Fruit fly (Drosophila melanogaster) whole organism, embryonic: ENCODE data around the gene Acp76A.

ENCODE experiments used
- Abd-B ChIP-seq: fragments of 200-800 bp; sonication (Bioruptor generic); optimal IDR thresholded peaks from 2 replicates; lab custom pipeline; 2018; ENCODE audit warnings: missing biosample characterization, mild to moderate bottlenecking, missing genetic modification characterization, moderate library complexity
- Atf-2 ChIP-seq: fragments of 200-800 bp; sonication (Bioruptor generic); optimal IDR thresholded peaks from 2 replicates; lab custom pipeline; 2016; ENCODE audit warnings: missing biosample characterization, missing genetic modification characterization
- BEAF-32 ChIP-seq: fragments of 200-800 bp; sonication (Bioruptor generic); optimal IDR thresholded peaks from 3 replicates; lab custom pipeline; 2017; ENCODE audit warnings: missing biosample characterization, missing genetic modification characterization, mild to moderate bottlenecking, moderate library complexity, missing genetic modification reagents
- Bdp1 ChIP-seq: fragments of 200-800 bp; sonication (Bioruptor generic); optimal IDR thresholded peaks from 3 replicates; lab custom pipeline; 2016; ENCODE audit warnings: missing biosample characterization, missing genetic modification characterization
- Bgb ChIP-seq: fragments of 200-800 bp; sonication (Bioruptor generic); IDR thresholded peaks from 2 replicates; pipeline ENCODE4 v1.3.6; 2022; ENCODE audit warnings: missing biosample characterization, missing genetic modification characterization; ENCODE audit not compliant: partially characterized antibody
- CG13123 ChIP-seq: fragments of 200-800 bp; sonication (Bioruptor generic); optimal IDR thresholded peaks from 2 replicates; lab custom pipeline; 2016; ENCODE audit warnings: missing biosample characterization, missing genetic modification characterization
- CG13775 ChIP-seq: fragments of 200-800 bp; sonication (Bioruptor generic); optimal IDR thresholded peaks from 3 replicates; lab custom pipeline; 2017; ENCODE audit warnings: missing biosample characterization, mild to moderate bottlenecking, missing genetic modification characterization
- CG14965 ChIP-seq: fragments of 200-800 bp; sonication (Bioruptor generic); optimal IDR thresholded peaks from 2 replicates; lab custom pipeline; 2016; ENCODE audit warnings: missing biosample characterization, missing genetic modification characterization, borderline replicate concordance
- CG2199 ChIP-seq: fragments of 200-800 bp; sonication (Bioruptor generic); IDR thresholded peaks from 3 replicates; pipeline ENCODE4 v1.3.6; 2022; ENCODE audit warnings: missing biosample characterization, missing genetic modification characterization
- CG3065 ChIP-seq: fragments of 200-800 bp; sonication (Bioruptor generic); optimal IDR thresholded peaks from 2 replicates; lab custom pipeline; 2016; ENCODE audit warnings: missing biosample characterization, missing genetic modification characterization
- CG32767 ChIP-seq: fragments of 200-800 bp; sonication (Bioruptor generic); IDR thresholded peaks from 2 replicates; pipeline ENCODE4 v1.3.6; 2022; ENCODE audit warnings: missing biosample characterization, missing genetic modification characterization
- CG4282 ChIP-seq: fragments of 200-800 bp; sonication (Bioruptor generic); optimal IDR thresholded peaks from 2 replicates; lab custom pipeline; 2016; ENCODE audit warnings: missing biosample characterization, missing genetic modification characterization
- CG5953 ChIP-seq: fragments of 200-800 bp; sonication (Bioruptor generic); IDR thresholded peaks from 2 replicates; pipeline ENCODE4 v1.3.6; 2022; ENCODE audit warnings: missing biosample characterization, missing genetic modification characterization
- CG6254 ChIP-seq: fragments of 200-800 bp; sonication (Bioruptor generic); optimal IDR thresholded peaks from 3 replicates; lab custom pipeline; 2017; ENCODE audit warnings: mild to moderate bottlenecking, missing biosample characterization, missing genetic modification reagents, missing genetic modification characterization
- CG6683 ChIP-seq: fragments of 200-800 bp; sonication (Bioruptor generic); optimal IDR thresholded peaks from 2 replicates; lab custom pipeline; 2017; ENCODE audit warnings: missing biosample characterization, mild to moderate bottlenecking, missing genetic modification characterization, missing genetic modification reagents
- CG6689 ChIP-seq: fragments of 200-800 bp; sonication (Bioruptor generic); IDR thresholded peaks from 2 replicates; pipeline ENCODE4 v1.3.6; 2022; ENCODE audit warnings: missing biosample characterization, missing genetic modification characterization
- CG7556 ChIP-seq: fragments of 200-800 bp; sonication (Bioruptor generic); optimal IDR thresholded peaks from 2 replicates; lab custom pipeline; 2017; ENCODE audit warnings: missing biosample characterization, mild to moderate bottlenecking, missing genetic modification characterization
- CG7745 ChIP-seq: fragments of 200-800 bp; sonication (Bioruptor generic); optimal IDR thresholded peaks from 2 replicates; lab custom pipeline; 2018; ENCODE audit warnings: missing biosample characterization, mild to moderate bottlenecking, missing genetic modification characterization, moderate library complexity
- CG9215 ChIP-seq: fragments of 200-800 bp; sonication (Bioruptor generic); IDR thresholded peaks from 2 replicates; pipeline ENCODE4 v1.3.6; 2022; ENCODE audit warnings: missing biosample characterization, missing genetic modification characterization
- CG9609 ChIP-seq: fragments of 200-800 bp; sonication (Bioruptor generic); optimal IDR thresholded peaks from 3 replicates; lab custom pipeline; 2016; ENCODE audit warnings: missing biosample characterization, missing genetic modification characterization
- Fer1 ChIP-seq: fragments of 200-800 bp; sonication (Bioruptor generic); optimal IDR thresholded peaks from 2 replicates; lab custom pipeline; 2017; ENCODE audit warnings: missing biosample characterization, mild to moderate bottlenecking, missing genetic modification characterization
- Gsc ChIP-seq: fragments of 200-800 bp; sonication (Bioruptor generic); IDR thresholded peaks from 2 replicates; pipeline ENCODE4 v1.3.6; 2022; ENCODE audit warnings: missing biosample characterization, missing genetic modification characterization
- Hr3 ChIP-seq: fragments of 200-800 bp; sonication (Bioruptor generic); optimal IDR thresholded peaks from 3 replicates; lab custom pipeline; 2016; ENCODE audit warnings: missing biosample characterization, missing genetic modification characterization
- Lpt ChIP-seq: fragments of >200 bp; optimal IDR thresholded peaks from 2 replicates; lab custom pipeline; 2018; ENCODE audit warnings: missing biosample characterization, missing genetic modification characterization
- MESR4 ChIP-seq: fragments of 200-800 bp; sonication (Bioruptor generic); optimal IDR thresholded peaks from 2 replicates; lab custom pipeline; 2018; ENCODE audit warnings: missing biosample characterization, mild to moderate bottlenecking, missing genetic modification characterization, moderate library complexity
- NC2β ChIP-seq: fragments of 200-800 bp; sonication (Bioruptor generic); optimal IDR thresholded peaks from 2 replicates; lab custom pipeline; 2016; ENCODE audit warnings: missing biosample characterization, missing genetic modification characterization
- NK7.1 ChIP-seq: fragments of 200-800 bp; sonication (Bioruptor generic); optimal IDR thresholded peaks from 3 replicates; lab custom pipeline; 2016; ENCODE audit warnings: missing biosample characterization, missing genetic modification characterization
- Nf-YA ChIP-seq: fragments of 200-800 bp; sonication (Bioruptor generic); IDR thresholded peaks from 2 replicates; pipeline ENCODE4 v1.3.6; 2022; ENCODE audit warnings: missing biosample characterization, missing genetic modification characterization
- TFAM ChIP-seq: fragments of 200-800 bp; sonication (Bioruptor generic); optimal IDR thresholded peaks from 2 replicates; lab custom pipeline; 2017; ENCODE audit warnings: missing biosample characterization, missing genetic modification characterization, inconsistent platforms
- Trl ChIP-seq, 3 experiments: fragments of >200 bp in 2 of 3; fragments of 200-800 bp in 1 of 3; sonication (Bioruptor generic) in 1 of 3; optimal IDR thresholded peaks; 2 replicates in 1 of 3; 3 replicates in 2 of 3; lab custom pipeline; 2016 to 2017; ENCODE audit warnings: missing biosample characterization in 1 of 3, missing genetic modification characterization in 1 of 3
- az2 ChIP-seq: fragments of 200-800 bp; sonication (Bioruptor generic); optimal IDR thresholded peaks from 3 replicates; lab custom pipeline; 2016; ENCODE audit warnings: missing biosample characterization, missing genetic modification characterization
- bowl ChIP-seq: fragments of 200-800 bp; sonication (Bioruptor generic); IDR thresholded peaks from 2 replicates; pipeline ENCODE4 v1.3.6; 2022; ENCODE audit warnings: missing biosample characterization, missing genetic modification characterization
- cg ChIP-seq: fragments of 200-800 bp; sonication (Bioruptor generic); optimal IDR thresholded peaks from 3 replicates; lab custom pipeline; 2019; ENCODE audit warnings: missing biosample characterization, mild to moderate bottlenecking, missing genetic modification characterization, moderate library complexity
- dan ChIP-seq: fragments of 200-800 bp; sonication (Bioruptor generic); IDR thresholded peaks from 2 replicates; pipeline ENCODE4 v1.3.6; 2022; ENCODE audit warnings: missing biosample characterization, missing genetic modification characterization
- dimm ChIP-seq: fragments of 200-800 bp; sonication (Bioruptor generic); IDR thresholded peaks from 2 replicates; pipeline ENCODE4 v1.3.6; 2022; ENCODE audit warnings: missing biosample characterization, missing genetic modification characterization
- dmrt11E ChIP-seq: fragments of 200-800 bp; sonication (Bioruptor generic); optimal IDR thresholded peaks from 3 replicates; lab custom pipeline; 2018; ENCODE audit warnings: missing biosample characterization, mild to moderate bottlenecking, missing genetic modification characterization, moderate library complexity
- ftz-f1 ChIP-seq: fragments of 200-800 bp; sonication (Bioruptor generic); optimal IDR thresholded peaks from 2 replicates; lab custom pipeline; 2016; ENCODE audit warnings: missing biosample characterization, missing genetic modification characterization
- gce ChIP-seq: fragments of 200-800 bp; sonication (Bioruptor generic); IDR thresholded peaks from 3 replicates; pipeline ENCODE4 v1.3.6; 2022; ENCODE audit warnings: missing biosample characterization, missing genetic modification characterization
- gsb-n ChIP-seq: fragments of 200-800 bp; sonication (Bioruptor generic); optimal IDR thresholded peaks from 3 replicates; lab custom pipeline; 2018; ENCODE audit warnings: missing biosample characterization, mild to moderate bottlenecking, missing genetic modification characterization
- hbn ChIP-seq: fragments of 200-800 bp; sonication (Bioruptor generic); IDR thresholded peaks from 2 replicates; pipeline ENCODE4 v1.3.6; 2022; ENCODE audit warnings: missing biosample characterization, missing genetic modification characterization; ENCODE audit not compliant: partially characterized antibody
- lola ChIP-seq, 3 experiments: fragments of >200 bp in 2 of 3; fragments of 200-800 bp in 1 of 3; sonication (Bioruptor generic) in 1 of 3; optimal IDR thresholded peaks; 2 replicates each; lab custom pipeline; 2017 to 2019; ENCODE audit warnings: missing biosample characterization in 3 of 3, missing genetic modification characterization in 3 of 3, mild to moderate bottlenecking in 1 of 3, moderate library complexity in 1 of 3
- nau ChIP-seq: fragments of 200-800 bp; sonication (Bioruptor generic); optimal IDR thresholded peaks from 3 replicates; lab custom pipeline; 2017; ENCODE audit warnings: missing biosample characterization, mild to moderate bottlenecking, missing genetic modification characterization, missing genetic modification reagents
- nerfin-2 ChIP-seq: fragments of 200-800 bp; sonication (Bioruptor generic); IDR thresholded peaks from 2 replicates; pipeline ENCODE4 v1.3.6; 2022; ENCODE audit warnings: missing biosample characterization, missing genetic modification characterization; ENCODE audit not compliant: partially characterized antibody
- peb ChIP-seq: fragments of 200-800 bp; sonication (Bioruptor generic); IDR thresholded peaks from 2 replicates; pipeline ENCODE4 v1.3.6; 2022; ENCODE audit warnings: missing biosample characterization, missing genetic modification characterization
- pnt ChIP-seq: fragments of 200-800 bp; sonication (Bioruptor generic); optimal IDR thresholded peaks from 3 replicates; lab custom pipeline; 2016; ENCODE audit warnings: missing biosample characterization, missing genetic modification characterization
- prd ChIP-seq, 3 experiments: fragments of >200 bp in 2 of 3; fragments of 200-800 bp in 1 of 3; sonication (Bioruptor generic) in 1 of 3; optimal IDR thresholded peaks in 2 of 3; IDR thresholded peaks in 1 of 3; 2 replicates in 2 of 3; 3 replicates in 1 of 3; pipeline versions ENCODE4 v1.3.6 to Lab custom; 2017 to 2022; ENCODE audit warnings: missing biosample characterization in 1 of 3, missing genetic modification characterization in 1 of 3
- sisA ChIP-seq: fragments of 200-800 bp; sonication (Bioruptor generic); IDR thresholded peaks from 2 replicates; pipeline ENCODE4 v1.3.6; 2022; ENCODE audit warnings: missing biosample characterization, missing genetic modification characterization
- unpg ChIP-seq: fragments of 200-800 bp; sonication (Bioruptor generic); optimal IDR thresholded peaks from 3 replicates; lab custom pipeline; 2018; ENCODE audit warnings: missing biosample characterization, mild to moderate bottlenecking, missing genetic modification characterization, moderate library complexity
- zfh2 ChIP-seq: fragments of 200-800 bp; sonication (Bioruptor generic); optimal IDR thresholded peaks from 2 replicates; lab custom pipeline; 2016; ENCODE audit warnings: missing biosample characterization, missing genetic modification characterization

Acp76A gene

DNA sequence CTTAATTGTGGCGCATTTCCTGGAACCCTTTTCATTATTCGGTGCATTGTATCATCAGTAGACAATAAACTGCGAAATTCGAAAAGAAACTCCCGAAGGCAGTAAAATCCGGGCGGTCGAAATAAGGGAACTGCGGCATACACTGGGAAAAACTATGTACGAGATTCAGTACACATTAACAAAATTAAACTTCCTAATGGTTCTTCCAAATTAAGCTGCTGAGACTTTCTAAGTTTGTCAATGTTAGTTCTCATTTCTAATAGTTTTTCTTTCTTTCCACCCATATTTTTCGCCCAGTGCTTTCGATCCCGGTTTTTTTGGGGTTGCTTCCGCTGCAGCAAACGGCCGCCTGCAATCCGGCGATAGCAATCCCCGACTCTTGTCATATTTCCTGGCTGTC is 27.0 kb downstream of the Acp76A start (continued):
- TF ChIP-seq peb (GFP tag; lab: Robert Waterston, UW) (peak; percentile 62; the same call in 1 of the 2 replicates), nau (GFP tag; lab: Kevin White, UChicago) (peak; percentile 38), Bgb (GFP tag; lab: Robert Waterston, UW) (no peak), CG6683 (peak; percentile 38), Fer1 (peak; percentile 65), CG7556 (peak; percentile 71), pnt (GFP tag; lab: Kevin White, UChicago) (peak; percentile 58), prd (optimal IDR thresholded peaks at IDR 0.05; lab: Kevin White, UChicago) (no peak), prd (GFP tag; IDR thresholded peaks at IDR 0.05; lab: Robert Waterston, UW) (peak; percentile 91), lola (GFP tag; optimal IDR thresholded peaks at IDR 0.05; lab: Kevin White, UChicago) (peak in 1 of 3 experiments; percentile 83), Nf-YA (GFP tag; lab: Robert Waterston, UW) (0 out of 2 replicates have a peak, but pooled peaks have one; percentile 39), CG32767 (GFP tag; lab: Robert Waterston, UW) (peak; percentile 60), CG13775 (GFP tag; lab: Kevin White, UChicago) (peak; percentile 67), CG13123 (GFP tag; lab: Kevin White, UChicago) (peak; percentile 23), Gsc (0 out of 2 replicates have a peak, but pooled peaks have one; percentile 29), CG7745 (tag; lab: Kevin White, UChicago) (no peak), NK7.1 (peak; percentile 61), CG2199 (GFP tag; lab: Robert Waterston, UW) (peak; percentile 70; the same call in 2 of the 3 replicates), Trl (optimal IDR thresholded peaks at IDR 0.05; lab: Kevin White, UChicago) (no peak), Trl (GFP tag; optimal IDR thresholded peaks at IDR 0.05; lab: Kevin White, UChicago) (peak; percentile 42), CG5953 (GFP tag; lab: Robert Waterston, UW) (peak; percentile 54; the same call in 1 of the 2 replicates), gsb-n (tag; lab: Kevin White, UChicago) (peak; percentile 50), gce (GFP tag; lab: Robert Waterston, UW) (peak; percentile 80), CG9609 (GFP tag; lab: Kevin White, UChicago) (peak; percentile 83), cg (GFP tag; lab: Kevin White, UChicago) (no peak), az2 (peak; percentile 83), Lpt (GFP tag; lab: Kevin White, UChicago) (no peak), TFAM (GFP tag; lab: Kevin White, UChicago) (no peak), NC2β (GFP tag; lab: Kevin White, UChicago) (peak; percentile 82), CG9215 (peak; percentile 33; the same call in 1 of the 2 replicates), dimm (GFP tag; lab: Robert Waterston, UW) (0 out of 2 replicates have a peak, but pooled peaks have one; percentile 13), Bdp1 (GFP tag; lab: Kevin White, UChicago) (peak; percentile 66), CG14965 (peak; percentile 66), Hr3 (GFP tag; lab: Kevin White, UChicago) (peak; percentile 71), ftz-f1 (GFP tag; lab: Kevin White, UChicago) (no peak), zfh2 (GFP tag; lab: Kevin White, UChicago) (no peak), sisA (GFP tag; lab: Robert Waterston, UW) (peak; percentile 64), dmrt11E (tag; lab: Kevin White, UChicago) (peak; percentile 90), CG4282 (GFP tag; lab: Kevin White, UChicago) (peak; percentile 39), hbn (GFP tag; lab: Robert Waterston, UW) (no peak), unpg (GFP tag; lab: Kevin White, UChicago) (peak; percentile 66), nerfin-2 (GFP tag; lab: Robert Waterston, UW) (no peak), Atf-2 (GFP tag; lab: Kevin White, UChicago) (peak; percentile 74), BEAF-32 (GFP tag; lab: Kevin White, UChicago) (no peak), dan (GFP tag; lab: Robert Waterston, UW) (peak; percentile 70), MESR4 (GFP tag; lab: Kevin White, UChicago) (no peak), CG6689 (GFP tag; lab: Robert Waterston, UW) (peak; percentile 83), CG3065 (peak; percentile 38), bowl (GFP tag; lab: Robert Waterston, UW) (peak; percentile 47; the same call in 1 of the 2 replicates), Abd-B (GFP tag; lab: Kevin White, UChicago) (peak; percentile 51), CG6254 (peak; percentile 83)
